Worm (Caenorhabditis elegans): Measurements from ENCODE around the gene ruvb-1.

ruvb-1 gene

ce11 chrV:9958231-9958630 is 22.4 kb downstream of the ruvb-1 start, which contains the start of gene anmt-3:
Gene anmt-3 (minus strand): TSS chrV:9958331.
- TF ChIP-seq lin-39 (tag; optimal IDR thresholded peaks at IDR 0.05) (no peak), daf-8 (GFP tag; IDR thresholded peaks at IDR 0.05) (no peak), nhr-41 (GFP tag; IDR thresholded peaks at IDR 0.05) (no peak), ceh-62 (tag; optimal IDR thresholded peaks at IDR 0.05) (no peak), zag-1 (tag; optimal IDR thresholded peaks at IDR 0.05) (no peak), dpl-1 (GFP tag; optimal IDR thresholded peaks at IDR 0.05) (no peak), mes-2 (tag; optimal IDR thresholded peaks at IDR 0.05; ENCODE audit: poor library complexity, severe bottlenecking) (no peak), ces-1 (GFP tag; optimal IDR thresholded peaks at IDR 0.05) (no peak), sdz-12 (GFP tag; optimal IDR thresholded peaks at IDR 0.05) (no peak), madf-9 (GFP tag; conservative IDR thresholded peaks at IDR 0.05) (no peak), cey-2 (tag; optimal IDR thresholded peaks at IDR 0.05; ENCODE audit: borderline replicate concordance, insufficient read depth) (no peak), T20F7.1 (GFP tag; optimal IDR thresholded peaks at IDR 0.05) (no peak), vab-7 (GFP tag; IDR thresholded peaks at IDR 0.05) (no peak), nhr-111 (GFP tag; optimal IDR thresholded peaks at IDR 0.05) (no peak), R02D3.7 (tag; optimal IDR thresholded peaks at IDR 0.05) (no peak), zfp-2 (tag; optimal IDR thresholded peaks at IDR 0.05) (no peak)

ce11 chrV:9952396-9952795 is 28.2 kb downstream of the ruvb-1 start, which contains the start of gene mam-5:
Gene mam-5 (plus strand): TSS chrV:9952699.
- TF ChIP-seq rbr-2 (tag; optimal IDR thresholded peaks at IDR 0.05), result no peak
- TF ChIP-seq aha-1 (tag), result peak; percentile 74

- TF ChIP-seq T26A8.4 (GFP tag; IDR thresholded peaks at IDR 0.05), result no peak
- TF ChIP-seq daf-16 (GFP tag; optimal IDR thresholded peaks at IDR 0.05), result no peak
- TF ChIP-seq daf-16 (tag; optimal IDR thresholded peaks at IDR 0.05), result peak; percentile 65
- no peak for TF ChIP-seq set-16 (GFP tag; IDR thresholded peaks at IDR 0.05)
- TF ChIP-seq nhr-28 (tag; optimal IDR thresholded peaks at IDR 0.05), result peak; percentile 53
- TF ChIP-seq mep-1 (tag; optimal IDR thresholded peaks at IDR 0.05), result no peak
- TF ChIP-seq ztf-7 (tag; optimal IDR thresholded peaks at IDR 0.05), result no peak
- no peak for TF ChIP-seq mxl-3 (GFP tag; optimal IDR thresholded peaks at IDR 0.05)
- no peak for TF ChIP-seq pha-4 (GFP tag; IDR thresholded peaks at IDR 0.05)
- no peak for TF ChIP-seq pha-4 (tag; optimal IDR thresholded peaks at IDR 0.05)
- peak; percentile 63 for TF ChIP-seq pqm-1 (tag; optimal IDR thresholded peaks at IDR 0.05)
- no peak for TF ChIP-seq jun-1 (tag; optimal IDR thresholded peaks at IDR 0.05)
- no peak for TF ChIP-seq R02D3.7 (tag; optimal IDR thresholded peaks at IDR 0.05)
These were observed 29.7 kb downstream of the ruvb-1 start, which contains the start of gene ttr-46 for ce11 chrV:9950861-9951260. Gene ttr-46 (plus strand): TSS chrV:9951233.

ce11 chrV:9948840-9949239 is 31.8 kb downstream of the ruvb-1 start, which contains the start of gene nlp-58:
Gene nlp-58 (minus strand): TSS chrV:9948940.
- TF ChIP-seq Y5F2A.4 (GFP tag; optimal IDR thresholded peaks at IDR 0.05) (no peak), ZK337.2 (GFP tag; IDR thresholded peaks at IDR 0.05) (no peak), aha-1 (tag) (no peak), mes-2 (tag; optimal IDR thresholded peaks at IDR 0.05; ENCODE audit: poor library complexity, severe bottlenecking) (no peak), pqm-1 (tag; optimal IDR thresholded peaks at IDR 0.05) (no peak), mep-1 (tag; optimal IDR thresholded peaks at IDR 0.05) (no peak), F10B5.3 (tag; optimal IDR thresholded peaks at IDR 0.05) (no peak), arid-1 (GFP tag; conservative IDR thresholded peaks at IDR 0.05) (no peak)

- TF ChIP-seq unc-62 (GFP tag; optimal IDR thresholded peaks at IDR 0.05 in 1 of 2) (peak in 1 of 2 experiments; percentile 19), unc-62 (tag; optimal IDR thresholded peaks at IDR 0.05) (no peak), nhr-42 (GFP tag; IDR thresholded peaks at IDR 0.05) (no peak)
These were observed 36.5 kb downstream of the ruvb-1 start, which contains the start of gene sre-28 for ce11 chrV:9944093-9944492. Gene sre-28 (plus strand): TSS chrV:9944393.

All from whole organism, L4 larva.